Fruit fly (Drosophila melanogaster) whole organism, wandering third instar larva: ENCODE measurements around the gene VhaSFD.
A peak's percentile ranks its signal among the peaks of the same experiment; 100 is the strongest.

Experiments used
- CG9705 ChIP-seq: fragments of 200-800 bp; sonication (Bioruptor generic); optimal IDR thresholded peaks from 2 replicates; lab custom pipeline; 2018; ENCODE audit warnings: missing biosample characterization, mild to moderate bottlenecking, missing genetic modification characterization
- fru ChIP-seq: fragments of 200-800 bp; sonication (Bioruptor generic); optimal IDR thresholded peaks from 3 replicates; lab custom pipeline; 2016; ENCODE audit warnings: missing biosample characterization, mild to moderate bottlenecking, missing genetic modification characterization
- h ChIP-seq: fragments of 200-800 bp; sonication (Bioruptor generic); optimal IDR thresholded peaks from 3 replicates; lab custom pipeline; 2016; ENCODE audit warnings: missing biosample characterization, mild to moderate bottlenecking, missing genetic modification characterization
- lola ChIP-seq: fragments of >200 bp; optimal IDR thresholded peaks from 2 replicates; lab custom pipeline; 2017; ENCODE audit warnings: missing biosample characterization, missing genetic modification characterization

dm6 chr2L:16683958-16684877 lies 43.4 kb downstream of the VhaSFD start, which contains the start of gene CG31807:
- TF ChIP-seq fru (GFP tag; lab: Kevin White, UChicago) (peak; percentile 81), h (GFP tag; lab: Kevin White, UChicago) (peak; percentile 87), lola (GFP tag; lab: Kevin White, UChicago) (no peak), CG9705 (GFP tag; lab: Kevin White, UChicago) (peak; percentile 73)
